ENCODE assay signal across 3 fruit fly cellular contexts in genomic region chr3L:4108072-4108843, dm6.
TF ChIP-seq lines count a peak whose summit lies in the region.

Gene Ack, plus strand, starts transcription at chr3L:4108186.

TF ChIP-seq in whole organism, adult, 20 proteins besides CTCF, POLR2A, EP300 and RAD21 (continued from another document):
- TF ChIP-seq Clk (GFP tag; optimal IDR thresholded peaks at IDR 0.05; lab: Kevin White, UChicago) (peak; percentile 32), CG7101 (tag; optimal IDR thresholded peaks at IDR 0.05; lab: Kevin White, UChicago) (no peak)
TF ChIP-seq in whole organism, adult: peak in this region for 8.

TF ChIP-seq in whole organism, embryonic, 481 proteins besides CTCF, POLR2A, EP300 and RAD21 (continued from another document and continues in another):
- TF ChIP-seq CG14050 (GFP tag; IDR thresholded peaks at IDR 0.05; lab: Robert Waterston, UW), result no peak
- TF ChIP-seq zen (tag; optimal IDR thresholded peaks at IDR 0.05; lab: Kevin White, UChicago), result no peak
- no peak for TF ChIP-seq shn (GFP tag; optimal IDR thresholded peaks at IDR 0.05; lab: Kevin White, UChicago)
- no peak for TF ChIP-seq crc (GFP tag; optimal IDR thresholded peaks at IDR 0.05; lab: Kevin White, UChicago)
- TF ChIP-seq CG16813 (GFP tag; IDR thresholded peaks at IDR 0.05; lab: Robert Waterston, UW; ENCODE audit: partially characterized antibody), result peak; percentile 82
- TF ChIP-seq nerfin-1 (tag; optimal IDR thresholded peaks at IDR 0.05; lab: Kevin White, UChicago), result peak; percentile 58
- TF ChIP-seq Scr (GFP tag; IDR thresholded peaks at IDR 0.05; lab: Robert Waterston, UW; ENCODE audit: partially characterized antibody), result peak; percentile 85
- TF ChIP-seq CG2129 (GFP tag; IDR thresholded peaks at IDR 0.05; lab: Robert Waterston, UW; ENCODE audit: partially characterized antibody), result peak; percentile 79
- TF ChIP-seq tx (GFP tag; optimal IDR thresholded peaks at IDR 0.05; lab: Kevin White, UChicago), result no peak
- no peak for TF ChIP-seq chm (GFP tag; IDR thresholded peaks at IDR 0.05; lab: Robert Waterston, UW)
- TF ChIP-seq Max (GFP tag; optimal IDR thresholded peaks at IDR 0.05; lab: Kevin White, UChicago), result no peak
- peak; percentile 44 for TF ChIP-seq CHES-1-like (GFP tag; optimal IDR thresholded peaks at IDR 0.05; lab: Kevin White, UChicago)
- TF ChIP-seq Bteb2 (GFP tag; optimal IDR thresholded peaks at IDR 0.05; lab: Kevin White, UChicago), result no peak
- peak; percentile 50; the same call in 1 of the 2 replicates for TF ChIP-seq MBD-R2 (GFP tag; IDR thresholded peaks at IDR 0.05; lab: Robert Waterston, UW)
- TF ChIP-seq ab (GFP tag; optimal IDR thresholded peaks at IDR 0.05; lab: Kevin White, UChicago), result no peak
- TF ChIP-seq CG3726 (GFP tag; IDR thresholded peaks at IDR 0.05; lab: Robert Waterston, UW), result no peak
- no peak for TF ChIP-seq Gsc (GFP tag; IDR thresholded peaks at IDR 0.05; lab: Robert Waterston, UW)
- no peak for TF ChIP-seq oc (tag; optimal IDR thresholded peaks at IDR 0.05; lab: Kevin White, UChicago)
- TF ChIP-seq CG15479 (GFP tag; optimal IDR thresholded peaks at IDR 0.05; lab: Kevin White, UChicago), result peak; percentile 91
- no peak for TF ChIP-seq CG2199 (GFP tag; IDR thresholded peaks at IDR 0.05; lab: Robert Waterston, UW)
- no peak for TF ChIP-seq dmrt11E (tag; optimal IDR thresholded peaks at IDR 0.05; lab: Kevin White, UChicago)
- no peak for TF ChIP-seq Hr51 (GFP tag; optimal IDR thresholded peaks at IDR 0.05; lab: Kevin White, UChicago)
- TF ChIP-seq ind (GFP tag; optimal IDR thresholded peaks at IDR 0.05; lab: Kevin White, UChicago), result no peak
- no peak for TF ChIP-seq wek (GFP tag; optimal IDR thresholded peaks at IDR 0.05; lab: Kevin White, UChicago)
- TF ChIP-seq vnd (GFP tag; IDR thresholded peaks at IDR 0.05; lab: Robert Waterston, UW; ENCODE audit: partially characterized antibody), result peak; percentile 72
- TF ChIP-seq PHDP (tag; optimal IDR thresholded peaks at IDR 0.05; lab: Kevin White, UChicago), result no peak
- peak; percentile 58 for TF ChIP-seq CG7963 (GFP tag; IDR thresholded peaks at IDR 0.05; lab: Robert Waterston, UW; ENCODE audit: partially characterized antibody)
- no peak for TF ChIP-seq tup (GFP tag; optimal IDR thresholded peaks at IDR 0.05; lab: Kevin White, UChicago)
- TF ChIP-seq scrt (GFP tag; optimal IDR thresholded peaks at IDR 0.05; lab: Kevin White, UChicago), result no peak
- no peak for TF ChIP-seq Dad (GFP tag; optimal IDR thresholded peaks at IDR 0.05; lab: Kevin White, UChicago)
- no peak for TF ChIP-seq cad (GFP tag; optimal IDR thresholded peaks at IDR 0.05; lab: Kevin White, UChicago)
- no peak for TF ChIP-seq CG12219 (GFP tag; optimal IDR thresholded peaks at IDR 0.05; lab: Kevin White, UChicago)
- TF ChIP-seq tna (GFP tag; IDR thresholded peaks at IDR 0.05; lab: Robert Waterston, UW; ENCODE audit: partially characterized antibody), result peak; percentile 51
- TF ChIP-seq Sin3A (optimal IDR thresholded peaks at IDR 0.05; lab: Kevin White, UChicago), result peak; percentile 49
- peak; percentile 57 for TF ChIP-seq MESR4 (GFP tag; optimal IDR thresholded peaks at IDR 0.05; lab: Kevin White, UChicago)
- no peak for TF ChIP-seq B-H2 (GFP tag; optimal IDR thresholded peaks at IDR 0.05; lab: Kevin White, UChicago)
- no peak for TF ChIP-seq onecut (GFP tag; IDR thresholded peaks at IDR 0.05; lab: Robert Waterston, UW)
- no peak for TF ChIP-seq Nf-YA (GFP tag; IDR thresholded peaks at IDR 0.05; lab: Robert Waterston, UW)
- no peak for TF ChIP-seq CG10979 (tag; optimal IDR thresholded peaks at IDR 0.05; lab: Kevin White, UChicago)
- no peak for TF ChIP-seq eve (GFP tag; optimal IDR thresholded peaks at IDR 0.05; lab: Kevin White, UChicago)
- TF ChIP-seq nmo (GFP tag; optimal IDR thresholded peaks at IDR 0.05; lab: Kevin White, UChicago), result peak; percentile 15
- TF ChIP-seq amos (GFP tag; IDR thresholded peaks at IDR 0.05; lab: Robert Waterston, UW; ENCODE audit: partially characterized antibody), result peak; percentile 94
- TF ChIP-seq Hmx (GFP tag; optimal IDR thresholded peaks at IDR 0.05; lab: Kevin White, UChicago), result no peak
- peak; percentile 86 for TF ChIP-seq hbn (GFP tag; IDR thresholded peaks at IDR 0.05; lab: Robert Waterston, UW; ENCODE audit: partially characterized antibody)
- TF ChIP-seq CG33213 (GFP tag; optimal IDR thresholded peaks at IDR 0.05; lab: Kevin White, UChicago), result no peak
- no peak for TF ChIP-seq bsh (GFP tag; optimal IDR thresholded peaks at IDR 0.05; lab: Kevin White, UChicago)
- TF ChIP-seq peb (GFP tag; IDR thresholded peaks at IDR 0.05; lab: Robert Waterston, UW), result no peak
- peak; percentile 16 for TF ChIP-seq HLHmδ (GFP tag; optimal IDR thresholded peaks at IDR 0.05; lab: Kevin White, UChicago)
- no peak for TF ChIP-seq phol (tag; optimal IDR thresholded peaks at IDR 0.05; lab: Kevin White, UChicago)
- peak; percentile 11 for TF ChIP-seq CG34376 (GFP tag; optimal IDR thresholded peaks at IDR 0.05; lab: Kevin White, UChicago)
- no peak for TF ChIP-seq Ssrp (tag; optimal IDR thresholded peaks at IDR 0.05; lab: Kevin White, UChicago)
- no peak for TF ChIP-seq esg (GFP tag; conservative IDR thresholded peaks at IDR 0.05; lab: Robert Waterston, UW)
- no peak for TF ChIP-seq CG9876 (GFP tag; optimal IDR thresholded peaks at IDR 0.05; lab: Kevin White, UChicago)
- TF ChIP-seq wor (GFP tag; IDR thresholded peaks at IDR 0.05; lab: Robert Waterston, UW), result no peak
- TF ChIP-seq nom (GFP tag; optimal IDR thresholded peaks at IDR 0.05; lab: Kevin White, UChicago), result peak; percentile 31
- TF ChIP-seq CG10321 (GFP tag; IDR thresholded peaks at IDR 0.05; lab: Robert Waterston, UW), result no peak
- no peak for TF ChIP-seq p53 (GFP tag; optimal IDR thresholded peaks at IDR 0.05; lab: Kevin White, UChicago)
- peak; percentile 87 for TF ChIP-seq unc-4 (GFP tag; IDR thresholded peaks at IDR 0.05; lab: Robert Waterston, UW; ENCODE audit: partially characterized antibody)
- no peak for TF ChIP-seq Dbx (GFP tag; IDR thresholded peaks at IDR 0.05; lab: Robert Waterston, UW)
- TF ChIP-seq Fer3 (tag; optimal IDR thresholded peaks at IDR 0.05; lab: Kevin White, UChicago), result no peak
- TF ChIP-seq CG13296 (GFP tag; optimal IDR thresholded peaks at IDR 0.05; lab: Kevin White, UChicago), result no peak
- peak; percentile 45 for TF ChIP-seq odd (GFP tag; optimal IDR thresholded peaks at IDR 0.05; lab: Kevin White, UChicago)
- TF ChIP-seq tap (tag; optimal IDR thresholded peaks at IDR 0.05; lab: Kevin White, UChicago), result no peak
- TF ChIP-seq pzg (GFP tag; optimal IDR thresholded peaks at IDR 0.05; lab: Kevin White, UChicago), result peak; percentile 64
- 0 out of 2 replicates have a peak, but pooled peaks have one; percentile 14 for TF ChIP-seq ara (GFP tag; IDR thresholded peaks at IDR 0.05; lab: Robert Waterston, UW)
- TF ChIP-seq CG14014 (GFP tag; IDR thresholded peaks at IDR 0.05; lab: Robert Waterston, UW), result no peak

TF ChIP-seq in whole organism, prepupa, 60 proteins besides CTCF, POLR2A, EP300 and RAD21 (continued from another document):
- no peak for TF ChIP-seq dsx (GFP tag; optimal IDR thresholded peaks at IDR 0.05; lab: Kevin White, UChicago; ENCODE audit: poor library complexity, severe bottlenecking)
- TF ChIP-seq Hr38 (GFP tag; optimal IDR thresholded peaks at IDR 0.05; lab: Kevin White, UChicago), result no peak
- no peak for TF ChIP-seq achi (GFP tag; optimal IDR thresholded peaks at IDR 0.05; lab: Kevin White, UChicago)
